Worm (Caenorhabditis elegans): ENCODE measurements around the gene F59B2.12.

F59B2.12 gene

ce11 chrIII:9012309-9012708 is 5.1 kb upstream of the F59B2.12 start, which contains the start of gene F59B2.9:
Gene F59B2.9 (minus strand): TSS chrIII:9012409.
- TF ChIP-seq ztf-29 (GFP tag; IDR thresholded peaks at IDR 0.05) (no peak), cog-1 (tag; optimal IDR thresholded peaks at IDR 0.05) (no peak), ref-1 (GFP tag; conservative IDR thresholded peaks at IDR 0.05) (no peak), ztf-23 (GFP tag; IDR thresholded peaks at IDR 0.05) (no peak), med-1 (GFP tag; optimal IDR thresholded peaks at IDR 0.05; ENCODE audit: insufficient read depth) (no peak), flt-1 (GFP tag; IDR thresholded peaks at IDR 0.05) (no peak), T22C8.4 (GFP tag; IDR thresholded peaks at IDR 0.05) (no peak), klf-2 (GFP tag; conservative IDR thresholded peaks at IDR 0.05) (no peak), tab-1 (GFP tag; IDR thresholded peaks at IDR 0.05) (no peak)

DNA sequence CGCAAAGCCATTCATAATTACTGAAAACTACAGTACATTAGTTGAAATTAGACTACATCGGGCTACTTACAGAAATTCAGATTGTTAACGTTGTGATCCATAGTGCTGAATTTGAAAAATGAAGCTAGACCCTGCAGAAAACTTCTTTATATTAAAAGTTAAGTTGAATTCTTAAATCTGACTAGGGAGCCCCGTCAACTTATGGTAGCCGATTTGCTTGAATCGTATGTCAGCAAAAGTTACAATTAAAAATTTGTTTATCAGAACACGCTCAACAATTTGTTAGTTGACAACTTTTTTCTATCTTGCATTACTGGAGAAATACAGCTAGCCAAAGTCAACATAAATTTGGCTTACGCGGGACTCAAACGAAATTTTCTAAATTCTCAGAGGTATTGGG is 5.1 kb downstream of the F59B2.12 start, which contains the start of gene F59B2.14:
Gene F59B2.14 (minus strand): TSS at position 101 of the 400 bp plus-strand sequence.
- TF ChIP-seq flt-1 (GFP tag; IDR thresholded peaks at IDR 0.05) (no peak), klf-2 (GFP tag; conservative IDR thresholded peaks at IDR 0.05) (no peak), ref-1 (GFP tag; conservative IDR thresholded peaks at IDR 0.05) (no peak), med-1 (GFP tag; optimal IDR thresholded peaks at IDR 0.05; ENCODE audit: insufficient read depth) (no peak), T22C8.4 (GFP tag; IDR thresholded peaks at IDR 0.05) (no peak), ztf-29 (GFP tag; IDR thresholded peaks at IDR 0.05) (no peak), cog-1 (tag; optimal IDR thresholded peaks at IDR 0.05) (no peak), tab-1 (GFP tag; IDR thresholded peaks at IDR 0.05) (no peak), ztf-23 (GFP tag; IDR thresholded peaks at IDR 0.05) (no peak)

ce11 chrIII:9023601-9024000 is 6.2 kb downstream of the F59B2.12 start:
- TF ChIP-seq T22C8.4 (GFP tag; IDR thresholded peaks at IDR 0.05) (no peak), med-1 (GFP tag; optimal IDR thresholded peaks at IDR 0.05; ENCODE audit: insufficient read depth) (no peak), tab-1 (GFP tag; IDR thresholded peaks at IDR 0.05) (no peak), klf-2 (GFP tag; conservative IDR thresholded peaks at IDR 0.05) (no peak), ref-1 (GFP tag; conservative IDR thresholded peaks at IDR 0.05) (no peak), cog-1 (tag; optimal IDR thresholded peaks at IDR 0.05) (no peak), ztf-29 (GFP tag; IDR thresholded peaks at IDR 0.05) (no peak), ztf-23 (GFP tag; IDR thresholded peaks at IDR 0.05) (no peak), flt-1 (GFP tag; IDR thresholded peaks at IDR 0.05) (no peak)

- no peak for TF ChIP-seq T22C8.4 (GFP tag; IDR thresholded peaks at IDR 0.05)
- no peak for TF ChIP-seq ztf-29 (GFP tag; IDR thresholded peaks at IDR 0.05)
- no peak for TF ChIP-seq klf-2 (GFP tag; conservative IDR thresholded peaks at IDR 0.05)
- no peak for TF ChIP-seq ref-1 (GFP tag; conservative IDR thresholded peaks at IDR 0.05)
- TF ChIP-seq ztf-23 (GFP tag; IDR thresholded peaks at IDR 0.05), result no peak
- TF ChIP-seq tab-1 (GFP tag; IDR thresholded peaks at IDR 0.05), result no peak
- TF ChIP-seq cog-1 (tag; optimal IDR thresholded peaks at IDR 0.05), result no peak
- TF ChIP-seq flt-1 (GFP tag; IDR thresholded peaks at IDR 0.05), result no peak
- no peak for TF ChIP-seq med-1 (GFP tag; optimal IDR thresholded peaks at IDR 0.05; ENCODE audit: insufficient read depth)
These were observed 9.6 kb downstream of the F59B2.12 start, which contains the start of gene F59B2.13 for ce11 chrIII:9026951-9027350. Gene F59B2.13 (minus strand): TSS chrIII:9027051.

- TF ChIP-seq ztf-23 (GFP tag; IDR thresholded peaks at IDR 0.05) (no peak), tab-1 (GFP tag; IDR thresholded peaks at IDR 0.05) (no peak), klf-2 (GFP tag; conservative IDR thresholded peaks at IDR 0.05) (no peak), T22C8.4 (GFP tag; IDR thresholded peaks at IDR 0.05) (no peak), ref-1 (GFP tag; conservative IDR thresholded peaks at IDR 0.05) (no peak), ztf-29 (GFP tag; IDR thresholded peaks at IDR 0.05) (no peak), cog-1 (tag; optimal IDR thresholded peaks at IDR 0.05) (no peak), med-1 (GFP tag; optimal IDR thresholded peaks at IDR 0.05; ENCODE audit: insufficient read depth) (no peak), flt-1 (GFP tag; IDR thresholded peaks at IDR 0.05) (no peak)
These were observed 13.4 kb downstream of the F59B2.12 start for ce11 chrIII:9030818-9031217.

ce11 chrIII:9034133-9034532 is 16.7 kb downstream of the F59B2.12 start:
- TF ChIP-seq med-1 (GFP tag; optimal IDR thresholded peaks at IDR 0.05; ENCODE audit: insufficient read depth) (no peak), T22C8.4 (GFP tag; IDR thresholded peaks at IDR 0.05) (no peak), ztf-29 (GFP tag; IDR thresholded peaks at IDR 0.05) (no peak), ztf-23 (GFP tag; IDR thresholded peaks at IDR 0.05) (no peak), cog-1 (tag; optimal IDR thresholded peaks at IDR 0.05) (no peak), klf-2 (GFP tag; conservative IDR thresholded peaks at IDR 0.05) (no peak), tab-1 (GFP tag; IDR thresholded peaks at IDR 0.05) (no peak), ref-1 (GFP tag; conservative IDR thresholded peaks at IDR 0.05) (no peak), flt-1 (GFP tag; IDR thresholded peaks at IDR 0.05) (no peak)

DNA sequence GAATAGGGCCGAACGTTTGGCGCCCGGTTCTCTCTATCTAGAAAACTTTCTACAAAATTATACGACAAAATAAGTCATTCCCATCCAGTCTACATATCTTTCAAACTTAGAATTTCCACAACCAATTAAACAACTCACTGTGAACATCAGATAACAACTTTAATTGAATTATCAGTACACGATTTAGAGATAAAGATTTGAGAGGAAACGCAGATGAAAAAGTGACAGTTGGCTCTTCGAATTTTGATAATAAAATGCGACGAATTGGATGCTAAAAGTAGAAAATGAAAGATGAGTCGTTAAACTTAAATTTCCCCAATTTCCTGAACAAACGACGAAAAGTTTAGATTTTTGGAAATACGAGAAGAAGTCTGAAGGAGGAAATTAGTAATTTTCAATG is 17.6 kb downstream of the F59B2.12 start:
- no peak for TF ChIP-seq klf-2 (GFP tag; conservative IDR thresholded peaks at IDR 0.05)

DNA sequence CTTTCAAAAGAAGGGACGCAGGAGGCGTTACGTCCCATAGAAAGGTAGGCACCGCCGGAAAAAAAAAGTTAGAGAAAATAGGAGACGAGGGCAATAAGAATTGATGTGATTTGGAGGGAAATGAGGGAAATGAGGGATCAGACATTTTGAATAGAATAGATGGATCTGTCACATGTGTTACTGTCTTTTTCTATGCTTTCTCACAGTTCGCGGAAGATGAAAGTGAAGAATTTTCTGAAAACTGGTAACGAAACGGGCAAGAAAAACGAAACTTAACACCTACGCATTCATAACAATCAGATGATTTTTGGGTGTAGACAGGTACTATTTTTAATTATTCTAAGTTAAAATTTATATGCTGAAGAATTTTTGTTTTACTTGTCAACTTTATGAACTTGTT is 20.3 kb downstream of the F59B2.12 start, which contains the start of gene R107.9:
Gene R107.9 (plus strand): TSS at position 301 of the 400 bp plus-strand sequence.
- no peak for TF ChIP-seq tab-1 (GFP tag; IDR thresholded peaks at IDR 0.05)

- no peak for TF ChIP-seq ztf-29 (GFP tag; IDR thresholded peaks at IDR 0.05)
- no peak for TF ChIP-seq klf-2 (GFP tag; conservative IDR thresholded peaks at IDR 0.05)
- no peak for TF ChIP-seq ref-1 (GFP tag; conservative IDR thresholded peaks at IDR 0.05)
- TF ChIP-seq med-1 (GFP tag; optimal IDR thresholded peaks at IDR 0.05; ENCODE audit: insufficient read depth), result no peak
- TF ChIP-seq flt-1 (GFP tag; IDR thresholded peaks at IDR 0.05), result no peak
- no peak for TF ChIP-seq cog-1 (tag; optimal IDR thresholded peaks at IDR 0.05)
- TF ChIP-seq tab-1 (GFP tag; IDR thresholded peaks at IDR 0.05), result no peak
- TF ChIP-seq T22C8.4 (GFP tag; IDR thresholded peaks at IDR 0.05), result no peak
These were observed 25.8 kb downstream of the F59B2.12 start, which contains the start of gene nac-2 for ce11 chrIII:9043200-9043599. Gene nac-2 (minus strand): TSS chrIII:9043300.

ce11 chrIII:9045838-9046237 is 28.4 kb downstream of the F59B2.12 start, which contains the start of gene R107.2:
Gene R107.2 (minus strand): TSS chrIII:9045938.
- TF ChIP-seq ztf-23 (GFP tag; IDR thresholded peaks at IDR 0.05) (no peak), med-1 (GFP tag; optimal IDR thresholded peaks at IDR 0.05; ENCODE audit: insufficient read depth) (no peak), tab-1 (GFP tag; IDR thresholded peaks at IDR 0.05) (no peak), ztf-29 (GFP tag; IDR thresholded peaks at IDR 0.05) (no peak), flt-1 (GFP tag; IDR thresholded peaks at IDR 0.05) (no peak), cog-1 (tag; optimal IDR thresholded peaks at IDR 0.05) (no peak), ref-1 (GFP tag; conservative IDR thresholded peaks at IDR 0.05) (no peak), klf-2 (GFP tag; conservative IDR thresholded peaks at IDR 0.05) (no peak), T22C8.4 (GFP tag; IDR thresholded peaks at IDR 0.05) (no peak)

Measured in whole organism, midembryonic.